Worm (Caenorhabditis elegans) whole organism, mixed stage, embryonic: ENCODE results near the gene msp-63.
A peak's percentile ranks its signal among the peaks of the same experiment; 100 is the strongest.

Experiments
- M03D4.4 ChIP-seq: sonication (generic microtip); optimal IDR thresholded peaks from 2 replicates; lab custom pipeline; 2017; ENCODE audit warnings: mild to moderate bottlenecking, missing genetic modification characterization, missing compliant biosample characterization
- bed-3 ChIP-seq: fragments of 200-800 bp; sonication (Bioruptor generic); optimal IDR thresholded peaks from 3 replicates; lab custom pipeline; 2018; ENCODE audit warnings: mild to moderate bottlenecking, missing genetic modification characterization, moderate library complexity, missing compliant biosample characterization
- ceh-43 ChIP-seq: fragments of 200-800 bp; sonication (Bioruptor generic); optimal IDR thresholded peaks from 2 replicates; lab custom pipeline; 2018; ENCODE audit warnings: mild to moderate bottlenecking, missing genetic modification characterization, moderate library complexity, missing compliant biosample characterization
- ceh-83 ChIP-seq: fragments of 200-800 bp; sonication (Bioruptor generic); optimal IDR thresholded peaks from 2 replicates; lab custom pipeline; 2018; ENCODE audit warnings: mild to moderate bottlenecking, missing genetic modification characterization, missing compliant biosample characterization
- ces-1 ChIP-seq: fragments of 150-350 bp; optimal IDR thresholded peaks from 2 replicates; lab custom pipeline; 2014; ENCODE audit warnings: missing biosample characterization, missing genetic modification reagents, missing genetic modification characterization
- cnd-1 ChIP-seq: fragments of 200-800 bp; sonication (Bioruptor generic); optimal IDR thresholded peaks from 2 replicates; lab custom pipeline; 2018; ENCODE audit warnings: mild to moderate bottlenecking, missing genetic modification characterization, missing compliant biosample characterization
- drap-1 ChIP-seq: fragments of 200-800 bp; sonication (Bioruptor generic); optimal IDR thresholded peaks from 3 replicates; lab custom pipeline; 2018; ENCODE audit warnings: mild to moderate bottlenecking, missing genetic modification characterization, missing compliant biosample characterization
- elt-1 ChIP-seq: sonication (generic microtip); optimal IDR thresholded peaks from 2 replicates; lab custom pipeline; 2017; ENCODE audit warnings: missing genetic modification characterization, mild to moderate bottlenecking, missing compliant biosample characterization, antibody characterized with exemption, moderate library complexity, borderline replicate concordance; ENCODE audit not compliant: insufficient read depth
- elt-3 ChIP-seq: fragments of 150-350 bp; optimal IDR thresholded peaks from 2 replicates; lab custom pipeline; 2014; ENCODE audit warnings: missing biosample characterization, missing genetic modification characterization
- flh-1 ChIP-seq: fragments of 200-800 bp; sonication (Bioruptor generic); optimal IDR thresholded peaks from 2 replicates; lab custom pipeline; 2018; ENCODE audit warnings: mild to moderate bottlenecking, missing genetic modification characterization, moderate library complexity, missing compliant biosample characterization
- ham-2 ChIP-seq: fragments of 200-800 bp; sonication (Bioruptor generic); optimal IDR thresholded peaks from 2 replicates; lab custom pipeline; 2018; ENCODE audit warnings: mild to moderate bottlenecking, missing genetic modification characterization, missing compliant biosample characterization
- hlh-1 ChIP-seq: fragments of 150-350 bp; optimal IDR thresholded peaks from 2 replicates; lab custom pipeline; 2014; ENCODE audit warnings: missing biosample characterization, missing genetic modification reagents, missing genetic modification characterization
- lin-13 ChIP-seq: fragments of 150-350 bp; optimal IDR thresholded peaks from 2 replicates; lab custom pipeline; 2014; ENCODE audit warnings: missing biosample characterization, missing genetic modification characterization
- lin-32 ChIP-seq: fragments of 200-800 bp; sonication (Bioruptor generic); optimal IDR thresholded peaks from 2 replicates; lab custom pipeline; 2018; ENCODE audit warnings: mild to moderate bottlenecking, missing genetic modification characterization, missing compliant biosample characterization
- lsy-2 ChIP-seq: fragments of 150-350 bp; optimal IDR thresholded peaks from 2 replicates; lab custom pipeline; 2014; ENCODE audit warnings: missing biosample characterization, missing genetic modification characterization
- mab-5 ChIP-seq: fragments of 150-350 bp; optimal IDR thresholded peaks from 2 replicates; lab custom pipeline; 2014; ENCODE audit warnings: missing biosample characterization, missing genetic modification characterization
- mls-2 ChIP-seq: sonication (generic microtip); optimal IDR thresholded peaks from 2 replicates; lab custom pipeline; 2016; ENCODE audit warnings: mild to moderate bottlenecking, missing genetic modification characterization, moderate library complexity, missing compliant biosample characterization
- nhr-12 ChIP-seq: fragments of 150-350 bp; optimal IDR thresholded peaks from 2 replicates; lab custom pipeline; 2014; ENCODE audit warnings: missing biosample characterization, missing genetic modification characterization
- nhr-2 ChIP-seq: fragments of 150-350 bp; optimal IDR thresholded peaks from 2 replicates; lab custom pipeline; 2014; ENCODE audit warnings: missing biosample characterization, missing genetic modification characterization
- nhr-28 ChIP-seq: fragments of 150-350 bp; optimal IDR thresholded peaks from 2 replicates; lab custom pipeline; 2014; ENCODE audit warnings: missing biosample characterization, missing genetic modification characterization
- pha-4 ChIP-seq: fragments of 150-350 bp; optimal IDR thresholded peaks from 2 replicates; lab custom pipeline; 2018; ENCODE audit warnings: missing biosample characterization, missing genetic modification reagents, missing genetic modification characterization
- sem-2 ChIP-seq: fragments of 200-800 bp; sonication (Bioruptor generic); optimal IDR thresholded peaks from 2 replicates; lab custom pipeline; 2018; ENCODE audit warnings: mild to moderate bottlenecking, missing genetic modification characterization, missing compliant biosample characterization
- snpc-4 ChIP-seq: fragments of 150-350 bp; optimal IDR thresholded peaks from 2 replicates; lab custom pipeline; 2014; ENCODE audit warnings: missing biosample characterization, missing genetic modification characterization
- sptf-1 ChIP-seq: sonication (generic microtip); optimal IDR thresholded peaks from 2 replicates; lab custom pipeline; 2017; ENCODE audit warnings: mild to moderate bottlenecking, missing genetic modification characterization, moderate library complexity, missing compliant biosample characterization
- tbx-8 ChIP-seq: fragments of 200-800 bp; sonication (Bioruptor generic); optimal IDR thresholded peaks from 2 replicates; lab custom pipeline; 2018; ENCODE audit warnings: mild to moderate bottlenecking, missing genetic modification characterization, moderate library complexity, missing compliant biosample characterization
- unc-120 ChIP-seq: sonication (generic microtip); optimal IDR thresholded peaks from 2 replicates; lab custom pipeline; 2017; ENCODE audit warnings: missing genetic modification characterization, missing compliant biosample characterization; ENCODE audit not compliant: poor library complexity, severe bottlenecking
- unc-62 ChIP-seq: fragments of 150-350 bp; optimal IDR thresholded peaks from 2 replicates; lab custom pipeline; 2014; ENCODE audit warnings: missing biosample characterization, missing genetic modification reagents, missing genetic modification characterization
- ztf-11 ChIP-seq: fragments of 150-350 bp; optimal IDR thresholded peaks from 2 replicates; lab custom pipeline; 2014; ENCODE audit warnings: missing biosample characterization, missing genetic modification characterization

The msp-63 gene

DNA sequence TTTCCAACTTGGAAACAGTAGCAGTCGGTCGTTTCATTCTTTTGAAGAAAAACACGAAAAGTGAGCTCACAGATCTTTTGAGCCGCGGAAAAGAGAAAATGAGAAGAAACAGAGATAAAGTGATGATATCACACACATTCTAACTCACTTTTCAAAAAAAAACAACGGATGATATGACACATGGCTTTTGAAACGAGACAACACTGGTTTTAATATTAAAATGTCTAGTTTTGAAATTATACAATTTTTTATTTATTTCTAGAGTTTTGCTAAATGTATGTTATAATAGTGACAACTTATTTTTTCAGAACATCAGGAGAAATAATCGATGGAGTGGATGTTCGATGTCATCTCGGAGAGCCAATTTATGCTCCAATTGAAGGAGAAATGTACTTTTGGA, 4.8 kb downstream of the msp-63 start, which contains the start of gene K05F1.14:
TSS of gene K05F1.14 (minus strand) at position 101 of the 400 bp plus-strand sequence.
- no peak for TF ChIP-seq ztf-11 (tag; lab: Kevin White, UChicago)
- TF ChIP-seq pha-4, result no peak
- no peak for TF ChIP-seq elt-3 (tag; lab: Kevin White, UChicago)
- TF ChIP-seq mab-5, result no peak
- no peak for TF ChIP-seq flh-1 (GFP tag; lab: Kevin White, UChicago)
- TF ChIP-seq ham-2 (GFP tag; lab: Kevin White, UChicago), result no peak
- no peak for TF ChIP-seq lin-13 (tag; lab: Kevin White, UChicago)
- TF ChIP-seq M03D4.4 (tag; lab: Kevin White, UChicago), result no peak
- no peak for TF ChIP-seq ces-1 (GFP tag; lab: Kevin White, UChicago)
- TF ChIP-seq elt-1 (tag; lab: Kevin White, UChicago), result no peak
- TF ChIP-seq mls-2 (tag; lab: Kevin White, UChicago), result no peak
- no peak for TF ChIP-seq sptf-1 (tag; lab: Kevin White, UChicago)
- TF ChIP-seq sem-2 (GFP tag; lab: Kevin White, UChicago), result no peak
- TF ChIP-seq lsy-2 (tag; lab: Kevin White, UChicago), result no peak
- no peak for TF ChIP-seq ceh-43 (GFP tag; lab: Kevin White, UChicago)

DNA sequence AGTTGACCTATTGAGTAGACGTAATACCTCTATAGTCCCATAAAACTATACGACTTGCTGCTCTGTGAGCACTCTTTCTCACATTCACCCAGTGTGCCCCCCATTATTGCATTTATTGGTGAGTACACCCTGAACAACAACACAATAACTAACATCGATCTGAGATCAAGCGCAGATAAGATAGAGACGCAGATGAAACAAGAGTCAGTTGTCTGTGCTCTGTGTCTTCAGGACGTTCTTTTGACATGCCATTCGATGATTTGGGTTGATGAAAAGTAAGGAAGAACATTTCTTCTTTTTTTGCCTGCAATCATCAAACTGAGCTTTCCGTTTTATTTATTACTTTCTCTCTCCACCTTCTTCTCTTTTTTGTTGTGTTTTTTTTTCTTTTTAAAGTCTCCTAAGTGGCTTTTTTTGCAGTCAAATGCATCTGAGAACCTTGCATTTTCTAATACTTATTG, 6.9 kb downstream of the msp-63 start, which contains the start of gene lect-2:
TSS of gene lect-2 (plus strand) at position 411 of the 461 bp plus-strand sequence.
- TF ChIP-seq pha-4, result no peak
- TF ChIP-seq unc-62, result peak; percentile 28
- no peak for TF ChIP-seq ceh-43 (GFP tag; lab: Kevin White, UChicago)
- TF ChIP-seq nhr-2 (tag; lab: Kevin White, UChicago), result peak; percentile 35
- peak; percentile 94 for TF ChIP-seq hlh-1
- TF ChIP-seq ces-1 (GFP tag; lab: Kevin White, UChicago), result no peak
- TF ChIP-seq unc-120 (tag; lab: Kevin White, UChicago), result peak; percentile 6
- TF ChIP-seq nhr-12, result no peak
- peak; percentile 84 for TF ChIP-seq elt-1 (tag; lab: Kevin White, UChicago)

DNA sequence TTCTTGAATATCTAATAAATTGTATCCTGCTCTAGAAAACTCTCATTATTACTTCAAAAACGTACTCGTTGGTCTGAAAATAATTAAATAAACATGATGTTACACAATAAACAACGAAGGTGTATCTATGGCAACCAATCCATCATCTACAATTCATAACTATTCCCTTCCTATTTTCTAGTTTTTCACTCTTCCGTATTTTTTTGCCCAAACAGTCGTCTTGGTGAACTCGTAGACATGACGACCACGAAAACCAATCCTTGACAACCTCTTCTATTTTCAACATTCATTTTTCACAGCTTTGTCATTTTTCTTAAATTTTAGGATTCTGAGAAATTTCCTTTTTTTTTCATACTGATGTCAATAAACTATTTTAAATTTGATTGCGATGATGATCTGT, 8.4 kb downstream of the msp-63 start, which contains the start of gene K05F1.13:
TSS of gene K05F1.13 (plus strand) at position 301 of the 400 bp plus-strand sequence.
- TF ChIP-seq snpc-4 (tag; lab: Kevin White, UChicago) (no peak), nhr-2 (tag; lab: Kevin White, UChicago) (no peak), cnd-1 (no peak), hlh-1 (no peak), mls-2 (tag; lab: Kevin White, UChicago) (no peak)

DNA sequence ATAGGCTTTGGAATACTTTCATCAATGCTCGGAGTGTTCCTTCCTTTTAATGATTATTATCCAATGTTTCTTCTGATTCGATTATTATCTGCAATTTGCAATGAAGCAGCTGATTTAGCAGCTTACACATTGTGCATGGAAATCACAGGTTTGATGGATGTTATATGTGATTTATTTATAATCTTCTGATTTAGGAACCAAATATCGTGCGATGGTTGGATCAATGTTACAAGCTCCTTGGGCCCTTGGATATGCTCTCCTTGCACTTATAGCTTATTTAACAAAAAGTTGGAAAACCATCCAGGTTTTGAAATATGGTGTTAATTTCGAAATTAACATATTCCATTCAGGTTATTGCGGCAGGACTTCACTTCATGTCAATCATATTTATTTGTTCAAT, 11.7 kb downstream of the msp-63 start:
- no peak for TF ChIP-seq sem-2 (GFP tag; lab: Kevin White, UChicago)
- TF ChIP-seq, all 35 proteins: peak for 0

DNA sequence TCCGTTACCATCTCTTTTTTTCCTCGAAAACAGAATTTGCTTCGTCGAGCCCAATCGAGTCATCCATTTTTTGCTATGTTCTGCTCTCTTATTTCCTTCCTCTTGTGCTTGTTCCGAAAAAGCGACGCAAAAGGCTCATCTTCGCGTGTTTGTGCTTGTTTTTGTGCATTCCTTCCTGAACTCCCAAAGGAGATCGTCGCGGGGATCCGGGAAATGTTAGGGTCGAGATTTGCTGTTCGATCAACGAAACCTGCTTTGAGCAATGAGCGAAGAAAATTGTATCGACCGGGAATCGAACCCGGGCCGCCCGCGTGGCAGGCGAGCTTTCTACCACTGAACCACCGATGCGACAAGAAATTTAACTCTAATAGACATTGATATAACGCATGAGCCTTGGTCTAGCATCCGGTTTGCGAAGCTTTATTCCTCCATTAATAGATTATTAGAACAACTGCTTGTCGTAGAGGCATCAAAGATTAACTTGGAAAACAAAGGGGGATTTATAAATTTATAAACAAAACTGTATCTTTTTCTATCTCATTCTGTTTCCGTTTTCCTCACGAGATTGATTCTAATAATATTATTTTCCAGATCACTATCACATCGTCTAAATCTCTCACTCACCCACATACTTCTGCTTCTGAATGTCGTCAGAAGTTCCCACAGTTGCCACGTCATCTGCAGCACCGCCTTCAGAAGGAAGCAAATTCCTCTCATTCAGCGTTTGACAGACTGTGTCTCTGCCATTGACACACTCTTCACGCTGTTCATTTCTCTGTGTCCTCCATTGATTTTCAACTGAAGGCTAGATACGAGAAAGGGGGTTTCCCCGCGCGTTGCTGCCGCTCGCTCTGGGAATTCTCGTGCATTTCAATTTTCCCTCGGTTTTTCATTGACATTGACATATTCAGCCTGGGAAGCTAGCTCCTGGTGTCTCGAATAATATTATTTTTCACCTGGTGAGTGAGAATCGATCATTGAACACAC, 15.0 kb downstream of the msp-63 start, which contains the start of gene K05F1.6:
TSS of gene K05F1.6 (plus strand) at position 586 of the 987 bp plus-strand sequence.
- peak; percentile 64 for TF ChIP-seq cnd-1
- peak; percentile 78 for TF ChIP-seq ceh-83 (GFP tag; lab: Kevin White, UChicago)
- TF ChIP-seq ces-1 (GFP tag; lab: Kevin White, UChicago), result no peak
- TF ChIP-seq nhr-2 (tag; lab: Kevin White, UChicago), result no peak
- TF ChIP-seq sem-2 (GFP tag; lab: Kevin White, UChicago), result peak; percentile 65
- TF ChIP-seq unc-120 (tag; lab: Kevin White, UChicago), result peak; percentile 89
- no peak for TF ChIP-seq nhr-28
- TF ChIP-seq drap-1 (GFP tag; lab: Kevin White, UChicago), result peak; percentile 69
- TF ChIP-seq lin-13 (tag; lab: Kevin White, UChicago), result peak; percentile 12
- peak; percentile 81 for TF ChIP-seq sptf-1 (tag; lab: Kevin White, UChicago)
- no peak for TF ChIP-seq lsy-2 (tag; lab: Kevin White, UChicago)
- TF ChIP-seq bed-3 (GFP tag; lab: Kevin White, UChicago), result peak; percentile 44
- peak; percentile 70 for TF ChIP-seq M03D4.4 (tag; lab: Kevin White, UChicago)
- no peak for TF ChIP-seq mab-5
- peak; percentile 16 for TF ChIP-seq pha-4
- peak; percentile 45 for TF ChIP-seq lin-32 (GFP tag; lab: Kevin White, UChicago)
- TF ChIP-seq flh-1 (GFP tag; lab: Kevin White, UChicago), result peak; percentile 52
- TF ChIP-seq tbx-8, result peak; percentile 36
- peak; percentile 10 for TF ChIP-seq hlh-1
- no peak for TF ChIP-seq elt-1 (tag; lab: Kevin White, UChicago)
- TF ChIP-seq ham-2 (GFP tag; lab: Kevin White, UChicago), result peak; percentile 76
- TF ChIP-seq mls-2 (tag; lab: Kevin White, UChicago), result peak; percentile 72
- TF ChIP-seq ceh-43 (GFP tag; lab: Kevin White, UChicago), result peak; percentile 10
